Worm (Caenorhabditis elegans) whole organism, young adult: ENCODE measurements around the gene T01B10.5.
"Not testable (repeated sequence)": the region's sequence is repeated elsewhere in the genome, so short reads cannot be mapped to it uniquely, and the experiment has no call there.

Source experiments
- B0019.2 ChIP-seq: fragments of 200-800 bp; sonication (Bioruptor generic); conservative IDR thresholded peaks from 2 replicates; pipeline ENCODE4 v1.3.6; 2022; ENCODE audit warnings: missing genetic modification reagents, missing genetic modification characterization, missing compliant biosample characterization
- B0261.1 ChIP-seq: sonication (generic microtip); optimal IDR thresholded peaks from 2 replicates; lab custom pipeline; 2016; ENCODE audit warnings: mild to moderate bottlenecking, missing genetic modification characterization, moderate library complexity, missing compliant biosample characterization
- C06A6.2 ChIP-seq: fragments of 200-800 bp; sonication (Bioruptor generic); conservative IDR thresholded peaks from 2 replicates; pipeline ENCODE4 v1.3.6; 2022; ENCODE audit warnings: missing genetic modification characterization, missing compliant biosample characterization
- D2030.7 ChIP-seq: fragments of 200-800 bp; sonication (Bioruptor generic); IDR thresholded peaks from 2 replicates; pipeline ENCODE4 v1.3.6; 2022; ENCODE audit warnings: missing genetic modification reagents, missing genetic modification characterization, missing compliant biosample characterization
- F55B11.4 ChIP-seq: sonication (generic microtip); optimal IDR thresholded peaks from 2 replicates; lab custom pipeline; 2016; ENCODE audit warnings: missing compliant biosample characterization, missing genetic modification characterization, borderline replicate concordance; ENCODE audit not compliant: insufficient read depth
- K11D2.4 ChIP-seq: fragments of 200-800 bp; sonication (Bioruptor generic); IDR thresholded peaks from 2 replicates; pipeline ENCODE4 v1.3.6; 2022; ENCODE audit warnings: missing genetic modification reagents, missing genetic modification characterization, missing compliant biosample characterization
- Y53G8AR.9 ChIP-seq: fragments of 200-800 bp; sonication (Bioruptor generic); conservative IDR thresholded peaks from 2 replicates; pipeline ENCODE4 v1.3.6; 2022; ENCODE audit warnings: missing genetic modification reagents, missing genetic modification characterization, missing compliant biosample characterization
- Y56A3A.18 ChIP-seq: fragments of 200-800 bp; sonication (Bioruptor generic); IDR thresholded peaks from 2 replicates; pipeline ENCODE4 v1.3.6; 2022; ENCODE audit warnings: missing genetic modification reagents, missing genetic modification characterization, missing compliant biosample characterization
- ZK185.1 ChIP-seq: sonication (generic microtip); optimal IDR thresholded peaks from 2 replicates; lab custom pipeline; 2016; ENCODE audit warnings: mild to moderate bottlenecking, missing genetic modification characterization, missing compliant biosample characterization; ENCODE audit not compliant: poor library complexity, severe bottlenecking
- akir-1 ChIP-seq: fragments of 200-800 bp; sonication (Bioruptor generic); optimal IDR thresholded peaks from 2 replicates; lab custom pipeline; 2018; ENCODE audit warnings: mild to moderate bottlenecking, missing genetic modification characterization, moderate library complexity, missing compliant biosample characterization
- athp-1 ChIP-seq: sonication (generic microtip); optimal IDR thresholded peaks from 2 replicates; lab custom pipeline; 2017; ENCODE audit warnings: mild to moderate bottlenecking, missing genetic modification characterization, missing compliant biosample characterization
- attf-3 ChIP-seq: fragments of 200-800 bp; sonication (Bioruptor generic); conservative IDR thresholded peaks from 2 replicates; pipeline ENCODE4 v1.3.6; 2022; ENCODE audit warnings: missing genetic modification reagents, missing genetic modification characterization, missing compliant biosample characterization
- dox-1 ChIP-seq: fragments of 200-800 bp; sonication (Bioruptor generic); IDR thresholded peaks from 2 replicates; pipeline ENCODE4 v1.3.6; 2022; ENCODE audit warnings: missing genetic modification reagents, missing genetic modification characterization, missing compliant biosample characterization
- efl-1 ChIP-seq: fragments of 150-350 bp; optimal IDR thresholded peaks from 2 replicates; lab custom pipeline; 2014; ENCODE audit warnings: missing biosample characterization, missing genetic modification reagents, missing genetic modification characterization
- egrh-3 ChIP-seq: fragments of 200-800 bp; sonication (Bioruptor generic); IDR thresholded peaks from 2 replicates; pipeline ENCODE4 v1.3.6; 2022; ENCODE audit warnings: missing genetic modification reagents, missing genetic modification characterization, missing compliant biosample characterization
- gei-17 ChIP-seq: fragments of 200-800 bp; sonication (Bioruptor generic); optimal IDR thresholded peaks from 2 replicates; lab custom pipeline; 2018; ENCODE audit warnings: mild to moderate bottlenecking, missing genetic modification characterization, missing compliant biosample characterization
- him-1 ChIP-seq: sonication (generic microtip); optimal IDR thresholded peaks from 2 replicates; lab custom pipeline; 2016; ENCODE audit warnings: missing genotype, missing genetic modification reagents, missing genetic modification characterization, missing compliant biosample characterization
- hmg-1.2 ChIP-seq: fragments of 200-800 bp; sonication (Bioruptor generic); IDR thresholded peaks from 2 replicates; pipeline ENCODE4 v1.3.6; 2022; ENCODE audit warnings: missing genetic modification reagents, missing genetic modification characterization, missing compliant biosample characterization
- lin-26 ChIP-seq: fragments of 200-800 bp; sonication (Bioruptor generic); IDR thresholded peaks from 2 replicates; pipeline ENCODE4 v1.3.6; 2022; ENCODE audit warnings: missing genetic modification reagents, missing genetic modification characterization, missing compliant biosample characterization
- lin-35 ChIP-seq, 3 experiments: fragments of 150-350 bp in 2 of 3; sonication (generic microtip) in 1 of 3; optimal IDR thresholded peaks; 2 replicates each; lab custom pipeline; 2014 to 2018; ENCODE audit warnings: missing biosample characterization in 3 of 3, missing genetic modification characterization in 3 of 3, missing genetic modification reagents in 3 of 3
- lsl-1 ChIP-seq: fragments of 200-800 bp; sonication (Bioruptor generic); optimal IDR thresholded peaks from 2 replicates; lab custom pipeline; 2018; ENCODE audit warnings: mild to moderate bottlenecking, missing genetic modification characterization, moderate library complexity, missing compliant biosample characterization
- madf-3 ChIP-seq: fragments of 200-800 bp; sonication (Bioruptor generic); IDR thresholded peaks from 2 replicates; pipeline ENCODE4 v1.3.6; 2022; ENCODE audit warnings: missing genetic modification reagents, missing genetic modification characterization, missing compliant biosample characterization
- madf-8 ChIP-seq: fragments of 200-800 bp; sonication (Bioruptor generic); conservative IDR thresholded peaks from 2 replicates; pipeline ENCODE4 v1.3.6; 2022; ENCODE audit warnings: missing genetic modification reagents, missing genetic modification characterization, missing compliant biosample characterization
- nfya-1 ChIP-seq: sonication (generic microtip); optimal IDR thresholded peaks from 2 replicates; lab custom pipeline; 2017; ENCODE audit warnings: antibody characterized with exemption, missing compliant biosample characterization, missing genetic modification characterization, borderline replicate concordance; ENCODE audit not compliant: insufficient read depth
- nfya-2 ChIP-seq: fragments of 200-800 bp; sonication (Bioruptor generic); IDR thresholded peaks from 2 replicates; pipeline ENCODE4 v1.3.6; 2022; ENCODE audit warnings: missing genetic modification reagents, missing genetic modification characterization, missing compliant biosample characterization
- nhr-90 ChIP-seq: sonication (generic microtip); optimal IDR thresholded peaks from 2 replicates; lab custom pipeline; 2016; ENCODE audit warnings: missing genotype, mild to moderate bottlenecking, missing genetic modification characterization, missing compliant biosample characterization
- pbrm-1 ChIP-seq: fragments of 200-800 bp; sonication (Bioruptor generic); IDR thresholded peaks from 2 replicates; pipeline ENCODE4 v1.3.6; 2022; ENCODE audit warnings: missing genetic modification reagents, missing genetic modification characterization, missing compliant biosample characterization
- rpc-1 ChIP-seq, 2 experiments: fragments of 150-350 bp in 1 of 2; sonication (generic microtip) in 1 of 2; optimal IDR thresholded peaks; 2 replicates each; lab custom pipeline; 2014 to 2018; ENCODE audit warnings: missing biosample characterization in 1 of 2, missing genetic modification characterization in 1 of 2, missing genetic modification reagents in 1 of 2, missing genotype in 1 of 2
- sptf-2 ChIP-seq: fragments of 200-800 bp; sonication (Bioruptor generic); optimal IDR thresholded peaks from 2 replicates; lab custom pipeline; 2018; ENCODE audit warnings: mild to moderate bottlenecking, missing genetic modification characterization, missing compliant biosample characterization
- tbp1 ChIP-seq: fragments of 200-800 bp; sonication (Bioruptor generic); optimal IDR thresholded peaks from 2 replicates; lab custom pipeline; 2018; ENCODE audit warnings: mild to moderate bottlenecking, missing genetic modification characterization, missing compliant biosample characterization
- zfh-2 ChIP-seq: fragments of 200-800 bp; sonication (Bioruptor generic); conservative IDR thresholded peaks from 2 replicates; pipeline ENCODE4 v1.3.6; 2022; ENCODE audit warnings: missing genetic modification reagents, missing genetic modification characterization, missing compliant biosample characterization
- ztf-18 ChIP-seq: sonication (generic microtip); optimal IDR thresholded peaks from 2 replicates; lab custom pipeline; 2016; ENCODE audit warnings: missing genotype, mild to moderate bottlenecking, missing genetic modification characterization, missing compliant biosample characterization

T01B10.5 gene

DNA sequence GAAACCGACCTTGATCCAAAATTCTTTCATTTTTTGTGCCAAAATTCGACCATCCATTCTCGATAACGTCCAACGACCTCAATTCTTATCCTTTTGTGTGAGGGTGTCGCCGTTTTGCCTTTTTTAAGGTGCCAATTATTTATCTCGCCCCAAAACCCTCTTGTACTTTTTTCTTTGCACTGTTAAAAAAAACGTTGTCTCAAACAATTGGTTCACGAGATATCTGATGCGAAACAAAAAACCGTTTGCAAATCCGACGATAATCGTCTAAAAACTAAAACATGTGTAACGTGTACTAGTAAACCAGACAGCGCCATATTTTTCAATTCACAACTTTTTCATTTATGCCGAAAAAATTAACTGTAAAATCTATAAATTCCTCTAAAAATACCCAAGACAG lies 37.8 kb upstream of the T01B10.5 start, which contains the start of gene F16F9.3:
Gene F16F9.3, plus strand, starts transcription at position 301 of the 400 bp plus-strand sequence.
- TF ChIP-seq madf-3 (GFP tag; lab: Robert Waterston, UW) (no peak), Y53G8AR.9 (GFP tag; lab: Robert Waterston, UW) (no peak), F55B11.4 (tag; lab: Kevin White, UChicago) (no peak)

DNA sequence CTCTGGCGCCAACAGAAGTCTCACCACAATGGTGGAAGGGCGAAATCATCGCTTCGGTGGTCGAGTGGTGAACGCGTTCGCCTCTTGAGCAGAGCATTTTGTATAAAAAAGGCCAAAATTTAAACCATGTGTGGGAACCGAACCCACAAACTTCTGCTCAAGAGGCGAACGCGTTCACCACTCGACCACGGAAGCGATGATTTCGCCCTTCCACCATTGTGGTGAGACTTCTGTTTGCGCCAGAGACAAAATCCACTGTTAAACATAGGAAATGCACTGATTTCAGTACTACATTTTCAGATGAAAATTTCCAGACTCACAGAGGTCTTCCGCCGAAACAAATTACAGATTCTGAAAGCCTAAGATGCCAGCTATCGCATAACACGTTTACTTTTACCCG lies 36.2 kb upstream of the T01B10.5 start:
- TF ChIP-seq tbp1 (peak; percentile 72), D2030.7 (GFP tag; lab: Robert Waterston, UW) (0 out of 2 replicates have a peak, but pooled peaks have one; percentile 9), Y56A3A.18 (GFP tag; lab: Robert Waterston, UW) (0 out of 2 replicates have a peak, but pooled peaks have one; percentile 41), hmg-1.2 (GFP tag; lab: Robert Waterston, UW) (peak; percentile 44; the same call in 1 of the 2 replicates), rpc-1 (tag; optimal IDR thresholded peaks at IDR 0.05; lab: Kevin White, UChicago) (peak; percentile 42), B0261.1 (tag; lab: Kevin White, UChicago) (peak; percentile 31), pbrm-1 (0 out of 2 replicates have a peak, but pooled peaks have one; percentile 38), lin-26 (GFP tag; lab: Robert Waterston, UW) (peak; percentile 54; the same call in 1 of the 2 replicates)
- not testable (repeated sequence) for TF ChIP-seq rpc-1 (optimal IDR thresholded peaks at IDR 0.05; lab: Kevin White, UChicago)

DNA sequence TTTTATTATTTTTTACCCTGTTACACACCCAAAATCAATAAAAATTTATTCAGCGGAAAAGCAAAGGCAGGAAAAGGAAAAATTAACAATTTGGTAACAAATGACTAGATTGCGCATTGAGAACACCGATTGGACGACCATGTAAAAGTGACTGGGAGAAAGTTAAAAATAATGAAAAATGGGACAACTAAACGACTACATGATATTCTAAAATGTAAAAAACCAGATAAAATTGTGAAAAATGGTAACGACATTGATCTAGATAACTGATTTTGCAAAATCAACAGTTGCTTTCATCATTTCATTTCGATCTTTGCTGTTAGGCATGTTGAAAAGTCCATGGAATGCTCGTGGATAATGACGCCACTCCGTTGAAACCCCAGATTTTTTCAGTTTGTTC lies 35.3 kb upstream of the T01B10.5 start:
- TF ChIP-seq lin-35 (GFP tag; optimal IDR thresholded peaks at IDR 0.05; lab: Kevin White, UChicago) (no peak), nfya-2 (GFP tag; lab: Robert Waterston, UW) (no peak), sptf-2 (no peak), nhr-90 (tag; lab: Kevin White, UChicago) (no peak), dox-1 (GFP tag; lab: Robert Waterston, UW) (no peak), akir-1 (no peak), zfh-2 (GFP tag; lab: Robert Waterston, UW) (no peak), nfya-1 (tag; lab: Kevin White, UChicago) (no peak), K11D2.4 (no peak)
- TF ChIP-seq, all 124 proteins: peak for 0

DNA sequence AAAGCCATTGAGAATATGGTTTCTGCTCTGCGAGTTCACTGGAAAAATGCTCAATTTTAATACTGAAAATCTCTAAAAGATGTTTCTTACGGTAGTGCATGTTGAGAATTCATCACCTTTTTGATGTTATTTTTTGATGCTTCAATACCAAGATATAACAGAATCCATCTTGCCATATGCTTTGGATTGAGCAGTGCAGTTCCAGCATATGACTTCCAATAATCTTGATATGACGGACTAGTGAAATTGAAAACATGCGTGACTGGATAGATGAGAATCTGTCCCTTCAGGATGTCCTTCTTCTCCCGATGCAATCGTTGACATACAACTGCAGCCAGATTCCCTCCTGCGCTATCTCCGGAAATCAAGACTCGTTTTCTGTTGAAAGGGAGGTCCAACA lies 34.1 kb upstream of the T01B10.5 start:
- TF ChIP-seq C06A6.2 (GFP tag; lab: Robert Waterston, UW) (no peak), gei-17 (no peak), lsl-1 (GFP tag; lab: Kevin White, UChicago) (no peak), ztf-18 (tag; lab: Kevin White, UChicago) (no peak), lin-35 (GFP tag; optimal IDR thresholded peaks at IDR 0.05; lab: Kevin White, UChicago) (no peak), Y56A3A.18 (GFP tag; lab: Robert Waterston, UW) (no peak), him-1 (tag; lab: Kevin White, UChicago) (no peak), ZK185.1 (tag; lab: Kevin White, UChicago) (no peak), efl-1 (GFP tag; lab: Kevin White, UChicago) (no peak), athp-1 (tag; lab: Kevin White, UChicago) (no peak), attf-3 (no peak), madf-8 (no peak), D2030.7 (GFP tag; lab: Robert Waterston, UW) (no peak), egrh-3 (GFP tag; lab: Robert Waterston, UW) (no peak), nfya-2 (GFP tag; lab: Robert Waterston, UW) (no peak), hmg-1.2 (GFP tag; lab: Robert Waterston, UW) (no peak), B0019.2 (GFP tag; lab: Robert Waterston, UW) (no peak), nhr-90 (tag; lab: Kevin White, UChicago) (no peak)
- TF ChIP-seq, all 124 proteins: peak for 0
